Worm (Caenorhabditis elegans): ENCODE data around the gene F14F8.9.

DNA sequence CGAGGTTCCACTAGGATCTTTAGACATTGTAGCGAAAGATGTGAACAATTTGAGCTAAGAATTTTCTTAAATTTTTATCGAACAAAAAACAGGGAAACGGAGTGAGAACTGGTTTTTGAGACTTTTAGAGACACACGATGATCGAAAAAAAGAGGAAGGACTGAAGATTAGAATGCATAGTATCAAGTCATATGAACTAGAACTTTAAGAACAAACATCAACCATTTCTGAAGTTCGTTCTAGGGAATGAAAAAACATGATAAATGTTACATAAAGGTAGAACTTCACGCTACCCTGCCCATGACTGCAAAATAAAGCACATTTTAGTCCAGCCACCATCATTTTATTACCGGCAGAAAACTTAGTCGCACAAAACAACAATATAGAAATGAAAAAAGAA is 22.0 kb downstream of the F14F8.9 start, which contains the start of gene W06G6.9:
- TF ChIP-seq lin-13 (tag; optimal IDR thresholded peaks at IDR 0.05) (no peak), pha-4 (tag; optimal IDR thresholded peaks at IDR 0.05) (no peak), drap-1 (GFP tag; optimal IDR thresholded peaks at IDR 0.05) (no peak), snpc-4 (tag; optimal IDR thresholded peaks at IDR 0.05) (no peak), lsy-2 (tag; optimal IDR thresholded peaks at IDR 0.05) (no peak), mab-5 (tag; optimal IDR thresholded peaks at IDR 0.05) (no peak), elt-1 (tag; optimal IDR thresholded peaks at IDR 0.05; ENCODE audit: borderline replicate concordance, insufficient read depth) (no peak), ces-1 (GFP tag; optimal IDR thresholded peaks at IDR 0.05) (no peak), unc-62 (GFP tag; optimal IDR thresholded peaks at IDR 0.05) (no peak), nhr-237 (tag; optimal IDR thresholded peaks at IDR 0.05) (no peak), ztf-11 (tag; optimal IDR thresholded peaks at IDR 0.05) (no peak), ceh-43 (GFP tag; optimal IDR thresholded peaks at IDR 0.05) (no peak), elt-3 (tag; optimal IDR thresholded peaks at IDR 0.05) (no peak)
